Worm (Caenorhabditis elegans): ENCODE data around the gene F52D2.6.

Gene F52D2.6

ce11 chrX:1964411-1964810, 11.4 kb upstream of the F52D2.6 start:
- peak; percentile 12; the same call in 1 of the 2 replicates for TF ChIP-seq egrh-3 (GFP tag; IDR thresholded peaks at IDR 0.05)
- TF ChIP-seq ama-1 (optimal IDR thresholded peaks at IDR 0.05) = no peak
- no peak for TF ChIP-seq ama-1 (GFP tag; optimal IDR thresholded peaks at IDR 0.05)
- peak; percentile 74 for TF ChIP-seq zfh-2 (GFP tag; conservative IDR thresholded peaks at IDR 0.05)
- TF ChIP-seq gei-17 (GFP tag; optimal IDR thresholded peaks at IDR 0.05) = no peak

ce11 chrX:1964828-1965227, 11.0 kb upstream of the F52D2.6 start:
- peak in 1 of 3 experiments; percentile 35 for TF ChIP-seq lin-35 (GFP tag; optimal IDR thresholded peaks at IDR 0.05)
- no peak for TF ChIP-seq T26A5.8 (tag; optimal IDR thresholded peaks at IDR 0.05)
- TF ChIP-seq mcd-1 (GFP tag; IDR thresholded peaks at IDR 0.05) = no peak
- no peak for TF ChIP-seq hlh-26 (GFP tag; conservative IDR thresholded peaks at IDR 0.05)
- TF ChIP-seq tbp1 (GFP tag; optimal IDR thresholded peaks at IDR 0.05) = no peak
- TF ChIP-seq ceh-58 (GFP tag; IDR thresholded peaks at IDR 0.05) = no peak
- no peak for TF ChIP-seq nfya-1 (tag; optimal IDR thresholded peaks at IDR 0.05; ENCODE audit: borderline replicate concordance, insufficient read depth)
- peak; percentile 75; the same call in 1 of the 2 replicates for TF ChIP-seq hmg-1.2 (GFP tag; IDR thresholded peaks at IDR 0.05)
- no peak for TF ChIP-seq ekl-4 (GFP tag; IDR thresholded peaks at IDR 0.05)
- TF ChIP-seq ztf-28 (GFP tag; IDR thresholded peaks at IDR 0.05) = no peak
- no peak for TF ChIP-seq ccch-3 (GFP tag; optimal IDR thresholded peaks at IDR 0.05)
- TF ChIP-seq lin-40 (tag; optimal IDR thresholded peaks at IDR 0.05) = no peak
- no peak for TF ChIP-seq pbrm-1 (GFP tag; IDR thresholded peaks at IDR 0.05)
- no peak for TF ChIP-seq Y53F4B.3 (GFP tag; IDR thresholded peaks at IDR 0.05)
- no peak for TF ChIP-seq madf-3 (GFP tag; IDR thresholded peaks at IDR 0.05)
- peak; percentile 5 for TF ChIP-seq attf-5 (GFP tag; optimal IDR thresholded peaks at IDR 0.05)
- TF ChIP-seq Y53G8AR.9 (GFP tag; conservative IDR thresholded peaks at IDR 0.05) = no peak
- no peak for TF ChIP-seq ceh-79 (tag; optimal IDR thresholded peaks at IDR 0.05)
- TF ChIP-seq egrh-3 (GFP tag; IDR thresholded peaks at IDR 0.05) = no peak
- no peak for TF ChIP-seq egl-18 (GFP tag; IDR thresholded peaks at IDR 0.05)
- no peak for TF ChIP-seq F57A8.1 (GFP tag; optimal IDR thresholded peaks at IDR 0.05)
- TF ChIP-seq ZK185.1 (tag; optimal IDR thresholded peaks at IDR 0.05; ENCODE audit: poor library complexity, severe bottlenecking) = peak; percentile 56
- TF ChIP-seq F37B4.10 (GFP tag; IDR thresholded peaks at IDR 0.05) = no peak
- no peak for TF ChIP-seq aptf-2 (GFP tag; conservative IDR thresholded peaks at IDR 0.05)
- no peak for TF ChIP-seq cebp-2 (GFP tag; IDR thresholded peaks at IDR 0.05)
- no peak for TF ChIP-seq Y95B8A.8 (GFP tag; IDR thresholded peaks at IDR 0.05)
- TF ChIP-seq hlh-12 (tag; optimal IDR thresholded peaks at IDR 0.05) = no peak
- no peak for TF ChIP-seq dox-1 (GFP tag; IDR thresholded peaks at IDR 0.05)
- no peak for TF ChIP-seq rpc-1 (optimal IDR thresholded peaks at IDR 0.05)
- no peak for TF ChIP-seq rpc-1 (tag; optimal IDR thresholded peaks at IDR 0.05)

DNA sequence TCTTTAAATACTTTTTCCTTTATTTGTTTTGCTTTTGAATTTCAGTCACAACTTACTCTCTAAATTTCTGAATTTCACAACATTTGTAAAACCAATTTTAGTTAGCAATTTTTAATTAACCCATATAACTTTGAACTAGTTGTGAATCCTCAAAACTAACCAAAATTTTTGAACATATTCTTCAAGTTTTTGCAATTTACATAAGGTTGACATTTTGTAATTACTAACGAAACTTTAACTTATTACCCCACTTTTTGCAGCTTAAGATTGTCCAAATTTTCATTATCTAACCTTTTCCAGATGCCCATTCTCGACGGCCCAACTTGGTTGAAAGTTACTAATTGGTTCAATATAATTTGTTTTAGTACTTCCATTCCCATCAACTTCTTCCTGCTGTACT, 6.2 kb upstream of the F52D2.6 start, which contains the start of gene str-79:
str-79 (plus strand) TSS at position 301 of the 400 bp plus-strand sequence.
- no peak for TF ChIP-seq egl-44 (GFP tag; IDR thresholded peaks at IDR 0.05)
- no peak for TF ChIP-seq rcor-1 (GFP tag; IDR thresholded peaks at IDR 0.05)
- TF ChIP-seq attf-6 (GFP tag; IDR thresholded peaks at IDR 0.05) = no peak
- TF ChIP-seq F23B12.7 (tag; optimal IDR thresholded peaks at IDR 0.05; ENCODE audit: insufficient read depth) = no peak
- TF ChIP-seq B0019.2 (GFP tag; conservative IDR thresholded peaks at IDR 0.05) = no peak
- TF ChIP-seq nfya-1 (tag; optimal IDR thresholded peaks at IDR 0.05; ENCODE audit: borderline replicate concordance, insufficient read depth) = no peak
- TF ChIP-seq hmg-1.2 (GFP tag; IDR thresholded peaks at IDR 0.05) = no peak
- no peak for TF ChIP-seq madf-3 (GFP tag; IDR thresholded peaks at IDR 0.05)
- TF ChIP-seq nhr-179 (tag; optimal IDR thresholded peaks at IDR 0.05) = no peak
- no peak for TF ChIP-seq cebp-2 (GFP tag; IDR thresholded peaks at IDR 0.05)
- no peak for TF ChIP-seq F37B4.10 (GFP tag; IDR thresholded peaks at IDR 0.05)
- no peak for TF ChIP-seq pbrm-1 (GFP tag; IDR thresholded peaks at IDR 0.05)
- TF ChIP-seq bed-1 (GFP tag; IDR thresholded peaks at IDR 0.05) = no peak
- TF ChIP-seq mel-28 (tag; optimal IDR thresholded peaks at IDR 0.05; ENCODE audit: borderline replicate concordance) = no peak
- TF ChIP-seq mcd-1 (GFP tag; IDR thresholded peaks at IDR 0.05) = no peak
- no peak for TF ChIP-seq ztf-26 (tag; optimal IDR thresholded peaks at IDR 0.05)
- no peak for TF ChIP-seq nhr-90 (tag; optimal IDR thresholded peaks at IDR 0.05)
- TF ChIP-seq lsy-27 (tag; optimal IDR thresholded peaks at IDR 0.05; ENCODE audit: borderline replicate concordance, insufficient read depth) = no peak
- TF ChIP-seq somi-1 (GFP tag; optimal IDR thresholded peaks at IDR 0.05) = no peak
- TF ChIP-seq F55B11.4 (tag; optimal IDR thresholded peaks at IDR 0.05; ENCODE audit: borderline replicate concordance, insufficient read depth) = no peak
